Worm (Caenorhabditis elegans) whole organism, L1 larva: ENCODE measurements around the gene ZC504.1.

Source experiments
- Y116A8C.19 ChIP-seq: sonication (generic microtip); optimal IDR thresholded peaks from 2 replicates; lab custom pipeline; 2016; ENCODE audit warnings: missing compliant biosample characterization, missing genetic modification characterization, borderline replicate concordance
- alr-1 ChIP-seq: fragments of 200-800 bp; sonication (Bioruptor generic); optimal IDR thresholded peaks from 2 replicates; lab custom pipeline; 2018; ENCODE audit warnings: borderline replicate concordance, mild to moderate bottlenecking, missing genetic modification characterization, missing compliant biosample characterization
- aly-2 ChIP-seq: fragments of 150-350 bp; optimal IDR thresholded peaks from 2 replicates; lab custom pipeline; 2014; ENCODE audit warnings: missing biosample characterization, missing genetic modification characterization
- ama-1 ChIP-seq: fragments of 150-350 bp; optimal IDR thresholded peaks from 2 replicates; lab custom pipeline; 2014
- blmp-1 ChIP-seq: fragments of 150-350 bp; optimal IDR thresholded peaks from 2 replicates; lab custom pipeline; 2014; ENCODE audit warnings: missing biosample characterization, missing genetic modification characterization
- ceh-88 ChIP-seq: fragments of 200-800 bp; sonication (Bioruptor generic); IDR thresholded peaks from 2 replicates; pipeline ENCODE4 v1.3.6; 2022; ENCODE audit warnings: missing genetic modification characterization, missing compliant biosample characterization
- ceh-90 ChIP-seq: sonication (generic microtip); optimal IDR thresholded peaks from 2 replicates; lab custom pipeline; 2016; ENCODE audit warnings: missing genetic modification characterization, missing compliant biosample characterization
- ces-1 ChIP-seq: fragments of 150-350 bp; optimal IDR thresholded peaks from 2 replicates; lab custom pipeline; 2014; ENCODE audit warnings: missing biosample characterization, missing genetic modification reagents, missing genetic modification characterization
- dpl-1 ChIP-seq, 3 experiments: fragments of 150-350 bp in 2 of 3; sonication (generic microtip) in 1 of 3; optimal IDR thresholded peaks; 2 replicates each; lab custom pipeline; 2014 to 2017; ENCODE audit warnings: missing biosample characterization in 3 of 3, missing genetic modification characterization in 3 of 3, missing genetic modification reagents in 3 of 3
- efl-1 ChIP-seq, 4 experiments: fragments of 150-350 bp; optimal IDR thresholded peaks in 3 of 4; peaks in 1 of 4; 1 replicate in 1 of 4; 2 replicates in 3 of 4; lab custom pipeline; 2014; ENCODE audit warnings: missing biosample characterization in 2 of 4, missing genetic modification characterization in 2 of 4, missing genetic modification reagents in 2 of 4
- egl-13 ChIP-seq: sonication (generic microtip); optimal IDR thresholded peaks from 2 replicates; lab custom pipeline; 2016; ENCODE audit warnings: missing genotype, missing genetic modification reagents, missing genetic modification characterization, missing compliant biosample characterization
- egl-27 ChIP-seq, 2 experiments: fragments of 150-350 bp in 1 of 2; sonication (generic microtip); optimal IDR thresholded peaks; 3 replicates each; lab custom pipeline; 2017 to 2018; ENCODE audit warnings: missing biosample characterization in 2 of 2, missing genetic modification characterization in 2 of 2, missing genetic modification reagents in 2 of 2
- elt-2 ChIP-seq: sonication (generic microtip); optimal IDR thresholded peaks from 2 replicates; lab custom pipeline; 2016; ENCODE audit warnings: missing genetic modification characterization, mild to moderate bottlenecking, inconsistent platforms, missing compliant biosample characterization, missing genetic modification reagents
- elt-3 ChIP-seq, 6 experiments: fragments of 150-350 bp in 1 of 6; sonication (generic microtip); optimal IDR thresholded peaks; 2 replicates each; lab custom pipeline; 2017 to 2018; ENCODE audit warnings: missing biosample characterization in 6 of 6, missing genetic modification characterization in 6 of 6, inconsistent platforms in 1 of 6
- fkh-10 ChIP-seq: sonication (generic microtip); optimal IDR thresholded peaks from 2 replicates; lab custom pipeline; 2017; ENCODE audit warnings: missing biosample characterization, missing genetic modification reagents, missing genetic modification characterization
- fkh-4 ChIP-seq: sonication (generic microtip); optimal IDR thresholded peaks from 2 replicates; lab custom pipeline; 2016; ENCODE audit warnings: missing compliant biosample characterization, missing genetic modification characterization, borderline replicate concordance
- fkh-8 ChIP-seq: sonication (generic microtip); optimal IDR thresholded peaks from 2 replicates; lab custom pipeline; 2016; ENCODE audit warnings: mild to moderate bottlenecking, missing genetic modification characterization, missing compliant biosample characterization
- fos-1 ChIP-seq: fragments of 150-350 bp; optimal IDR thresholded peaks from 2 replicates; lab custom pipeline; 2014; ENCODE audit warnings: missing biosample characterization, missing genetic modification characterization
- hpl-2 ChIP-seq: fragments of 150-350 bp; optimal IDR thresholded peaks from 2 replicates; lab custom pipeline; 2014; ENCODE audit warnings: missing biosample characterization, missing genetic modification reagents, missing genetic modification characterization
- irx-1 ChIP-seq: sonication (generic microtip); optimal IDR thresholded peaks from 2 replicates; lab custom pipeline; 2016; ENCODE audit warnings: missing genetic modification characterization, missing compliant biosample characterization
- lin-14 ChIP-seq: fragments of 200-800 bp; sonication (Bioruptor generic); optimal IDR thresholded peaks from 2 replicates; lab custom pipeline; 2018; ENCODE audit warnings: mild to moderate bottlenecking, missing genetic modification characterization, moderate library complexity, missing compliant biosample characterization
- lir-3 ChIP-seq: sonication (generic microtip); optimal IDR thresholded peaks from 2 replicates; lab custom pipeline; 2016; ENCODE audit warnings: mild to moderate bottlenecking, missing genetic modification characterization, moderate library complexity, missing compliant biosample characterization; ENCODE audit not compliant: poor library complexity
- nhr-12 ChIP-seq: sonication (generic microtip); optimal IDR thresholded peaks from 2 replicates; lab custom pipeline; 2017; ENCODE audit warnings: missing biosample characterization, missing genetic modification characterization
- nhr-20 ChIP-seq: sonication (generic microtip); optimal IDR thresholded peaks from 2 replicates; lab custom pipeline; 2016; ENCODE audit warnings: mild to moderate bottlenecking, missing genetic modification characterization, missing compliant biosample characterization
- nhr-237 ChIP-seq: fragments of 150-350 bp; optimal IDR thresholded peaks from 2 replicates; lab custom pipeline; 2014; ENCODE audit warnings: missing biosample characterization, missing genetic modification characterization
- nhr-71 ChIP-seq: sonication (generic microtip); optimal IDR thresholded peaks from 2 replicates; lab custom pipeline; 2016; ENCODE audit warnings: mild to moderate bottlenecking, missing genetic modification characterization, moderate library complexity, missing compliant biosample characterization
- nhr-84 ChIP-seq: sonication (generic microtip); optimal IDR thresholded peaks from 2 replicates; lab custom pipeline; 2017; ENCODE audit warnings: missing biosample characterization, missing genetic modification characterization
- nhr-85 ChIP-seq: sonication (generic microtip); peaks from one replicate; lab custom pipeline; 2016; ENCODE audit warnings: missing genetic modification characterization, inconsistent platforms, missing compliant biosample characterization
- nhr-90 ChIP-seq: sonication (generic microtip); optimal IDR thresholded peaks from 2 replicates; lab custom pipeline; 2016; ENCODE audit warnings: mild to moderate bottlenecking, missing genetic modification characterization, missing compliant biosample characterization; ENCODE audit not compliant: poor library complexity
- pax-3 ChIP-seq: fragments of 200-800 bp; sonication (Bioruptor generic); optimal IDR thresholded peaks from 2 replicates; lab custom pipeline; 2018; ENCODE audit warnings: mild to moderate bottlenecking, missing genetic modification characterization, moderate library complexity, missing compliant biosample characterization
- pqm-1 ChIP-seq: sonication (generic microtip); optimal IDR thresholded peaks from 3 replicates; lab custom pipeline; 2017; ENCODE audit warnings: missing biosample characterization, missing genetic modification characterization
- snpc-4 ChIP-seq: fragments of 150-350 bp; optimal IDR thresholded peaks from 2 replicates; lab custom pipeline; 2014; ENCODE audit warnings: missing biosample characterization, missing genetic modification characterization
- snu-23 ChIP-seq: sonication (generic microtip); optimal IDR thresholded peaks from 2 replicates; lab custom pipeline; 2016; ENCODE audit warnings: missing genetic modification characterization, missing compliant biosample characterization
- sox-4 ChIP-seq: sonication (generic microtip); optimal IDR thresholded peaks from 2 replicates; lab custom pipeline; 2016; ENCODE audit warnings: missing genetic modification characterization, missing compliant biosample characterization
- tbx-2 ChIP-seq: sonication (generic microtip); optimal IDR thresholded peaks from 2 replicates; lab custom pipeline; 2016; ENCODE audit warnings: missing genetic modification characterization, missing compliant biosample characterization
- tlp-1 ChIP-seq: fragments of 150-350 bp; optimal IDR thresholded peaks from 2 replicates; lab custom pipeline; 2014; ENCODE audit warnings: missing biosample characterization, missing genetic modification characterization
- unc-130 ChIP-seq: fragments of 150-350 bp; optimal IDR thresholded peaks from 2 replicates; lab custom pipeline; 2017; ENCODE audit warnings: missing biosample characterization, missing genetic modification characterization, inconsistent platforms
- unc-30 ChIP-seq: sonication (generic microtip); optimal IDR thresholded peaks from 2 replicates; lab custom pipeline; 2017; ENCODE audit warnings: missing biosample characterization, missing genetic modification characterization
- unc-86 ChIP-seq: sonication (generic microtip); optimal IDR thresholded peaks from 2 replicates; lab custom pipeline; 2016; ENCODE audit warnings: missing genetic modification characterization, missing compliant biosample characterization
- vab-15 ChIP-seq: sonication (generic microtip); optimal IDR thresholded peaks from 2 replicates; lab custom pipeline; 2017; ENCODE audit warnings: missing genotype, mild to moderate bottlenecking, missing genetic modification characterization, missing compliant biosample characterization
- xbp-1 ChIP-seq: sonication (generic microtip); optimal IDR thresholded peaks from 2 replicates; lab custom pipeline; 2016; ENCODE audit warnings: missing genetic modification characterization, missing compliant biosample characterization
- ztf-11 ChIP-seq, 2 experiments: sonication (generic microtip); optimal IDR thresholded peaks; 2 replicates each; lab custom pipeline; 2016 to 2017; ENCODE audit warnings: missing genetic modification characterization in 2 of 2, missing biosample characterization in 1 of 2, missing compliant biosample characterization in 1 of 2

The ZC504.1 gene

DNA sequence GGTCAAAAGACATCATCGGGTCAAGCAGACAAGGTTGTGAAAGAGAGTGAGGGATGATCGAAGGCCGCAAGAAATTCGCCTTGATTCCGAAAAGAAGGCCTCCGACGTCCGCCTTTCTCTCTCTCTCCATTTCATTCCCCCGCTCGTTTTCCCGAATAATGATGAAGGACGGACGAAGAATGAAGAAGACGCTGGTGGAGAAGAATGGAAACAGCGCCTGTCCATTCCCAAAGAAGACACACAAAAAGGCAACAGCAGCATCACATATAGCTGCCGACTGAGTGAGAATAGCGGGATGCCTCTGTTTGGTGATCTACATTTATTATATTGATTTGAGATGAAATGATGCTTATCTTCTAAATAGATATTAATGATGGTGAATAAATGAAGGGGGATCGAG lies 22.3 kb downstream of the ZC504.1 start (continued):
- TF ChIP-seq egl-27 (tag; optimal IDR thresholded peaks at IDR 0.05; lab: Kevin White, UChicago): no peak
- TF ChIP-seq nhr-237 (tag; lab: Kevin White, UChicago): no peak
- peak in 1 of 6 experiments; percentile 35 for TF ChIP-seq elt-3 (tag; optimal IDR thresholded peaks at IDR 0.05; lab: Kevin White, UChicago)
- no peak for TF ChIP-seq vab-15
- no peak for TF ChIP-seq alr-1 (tag; lab: Kevin White, UChicago)
- TF ChIP-seq nhr-90: no peak
- no peak for TF ChIP-seq sox-4 (tag; lab: Kevin White, UChicago)
- no peak for TF ChIP-seq hpl-2 (GFP tag; lab: Kevin White, UChicago)
- TF ChIP-seq fkh-4 (tag; lab: Kevin White, UChicago): no peak
- TF ChIP-seq fkh-10 (GFP tag; lab: Kevin White, UChicago): no peak
- no peak for TF ChIP-seq fos-1 (tag; lab: Kevin White, UChicago)
- no peak for TF ChIP-seq fkh-8
- TF ChIP-seq nhr-71 (tag; lab: Kevin White, UChicago): no peak
- TF ChIP-seq irx-1: no peak

DNA sequence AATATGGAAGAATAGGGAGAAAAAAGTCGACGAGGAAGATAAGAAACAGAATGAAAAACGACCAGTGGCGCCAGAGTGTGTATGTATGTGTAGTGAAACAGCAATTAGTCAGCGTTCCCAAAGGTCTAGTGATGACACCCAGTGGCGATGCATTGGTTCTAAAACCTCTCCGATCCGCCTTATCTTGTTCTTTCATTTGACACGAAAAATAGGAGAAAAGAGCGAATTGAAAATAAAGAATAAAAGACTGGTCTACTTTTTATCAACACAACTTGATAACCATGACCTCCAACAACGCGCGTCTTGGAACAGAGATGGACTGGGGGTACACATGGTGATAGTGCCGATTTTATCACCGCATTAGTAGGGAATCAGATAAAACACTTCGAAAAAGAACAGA lies 23.9 kb downstream of the ZC504.1 start:
- TF ChIP-seq lin-14 (GFP tag; lab: Kevin White, UChicago): peak; percentile 60
- no peak for TF ChIP-seq ces-1 (GFP tag; lab: Kevin White, UChicago)
- peak; percentile 18 for TF ChIP-seq nhr-20 (tag; lab: Kevin White, UChicago)
- TF ChIP-seq elt-3 (tag; optimal IDR thresholded peaks at IDR 0.05; lab: Kevin White, UChicago): peak in 4 of 6 experiments; percentile 32 to 90 (median 71)
- peak; percentile 82 for TF ChIP-seq elt-2 (tag; lab: Kevin White, UChicago)
- no peak for TF ChIP-seq efl-1 (optimal IDR thresholded peaks at IDR 0.05; lab: Kevin White, UChicago)
- no peak for TF ChIP-seq efl-1 (GFP tag; optimal IDR thresholded peaks at IDR 0.05 in 1 of 2; lab: Kevin White, UChicago)
- peak; percentile 10 for TF ChIP-seq nhr-90
- peak; percentile 85 for TF ChIP-seq blmp-1 (tag; lab: Kevin White, UChicago)
- TF ChIP-seq unc-130 (tag; lab: Kevin White, UChicago): peak; percentile 11
- TF ChIP-seq, all 84 proteins: peak for 7

DNA sequence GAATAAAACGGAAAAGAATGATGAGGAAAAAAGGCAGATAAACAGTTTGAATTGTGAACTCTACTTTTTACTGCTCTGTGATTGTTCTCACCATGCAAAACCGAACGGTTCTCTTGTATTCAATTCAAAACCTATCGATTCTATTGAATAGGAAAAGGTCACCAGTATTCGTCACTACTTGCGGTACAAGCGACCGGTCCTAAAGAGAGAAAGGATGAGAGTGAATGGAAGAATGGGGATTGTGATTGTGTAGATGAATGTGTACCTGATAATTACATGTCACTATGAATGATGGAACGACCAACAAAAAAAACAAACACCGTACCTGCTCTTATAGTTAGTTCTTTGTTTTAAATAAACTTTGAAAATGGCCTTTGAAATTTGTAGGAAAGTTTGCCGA lies 25.8 kb downstream of the ZC504.1 start:
- peak; percentile 91 for TF ChIP-seq blmp-1 (tag; lab: Kevin White, UChicago)
- no peak for TF ChIP-seq hpl-2 (GFP tag; lab: Kevin White, UChicago)
- TF ChIP-seq efl-1 (optimal IDR thresholded peaks at IDR 0.05; lab: Kevin White, UChicago): no peak
- peak in 1 of 2 experiments; percentile 43 for TF ChIP-seq efl-1 (GFP tag; optimal IDR thresholded peaks at IDR 0.05 in 1 of 2; lab: Kevin White, UChicago)

DNA sequence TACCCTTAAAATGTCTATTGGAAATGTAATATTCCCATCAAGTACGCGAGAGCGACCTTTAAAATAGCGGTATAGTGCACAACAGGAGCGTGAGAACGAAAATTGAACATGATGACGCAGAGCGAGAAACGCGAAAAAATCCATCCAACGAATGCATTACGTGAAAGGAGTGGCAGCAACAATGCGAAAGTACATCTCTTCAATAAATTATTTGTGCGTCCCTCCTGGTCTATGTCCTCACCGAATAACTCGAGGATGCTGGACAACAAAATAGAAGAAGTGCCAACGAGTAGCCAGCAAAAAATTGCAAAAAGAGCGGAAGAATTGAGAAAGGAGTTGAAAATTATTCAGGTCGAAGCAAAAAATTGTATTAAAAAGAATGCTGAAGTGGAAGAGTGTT lies 26.9 kb downstream of the ZC504.1 start:
- TF ChIP-seq blmp-1 (tag; lab: Kevin White, UChicago): peak; percentile 35
- no peak for TF ChIP-seq fkh-8
- TF ChIP-seq fkh-10 (GFP tag; lab: Kevin White, UChicago): peak; percentile 9
- TF ChIP-seq lin-14 (GFP tag; lab: Kevin White, UChicago): peak; percentile 57
- peak; percentile 30 for TF ChIP-seq unc-86 (tag; lab: Kevin White, UChicago)
- TF ChIP-seq nhr-85 (tag; lab: Kevin White, UChicago): peak; percentile 52
- TF ChIP-seq fkh-4 (tag; lab: Kevin White, UChicago): no peak

DNA sequence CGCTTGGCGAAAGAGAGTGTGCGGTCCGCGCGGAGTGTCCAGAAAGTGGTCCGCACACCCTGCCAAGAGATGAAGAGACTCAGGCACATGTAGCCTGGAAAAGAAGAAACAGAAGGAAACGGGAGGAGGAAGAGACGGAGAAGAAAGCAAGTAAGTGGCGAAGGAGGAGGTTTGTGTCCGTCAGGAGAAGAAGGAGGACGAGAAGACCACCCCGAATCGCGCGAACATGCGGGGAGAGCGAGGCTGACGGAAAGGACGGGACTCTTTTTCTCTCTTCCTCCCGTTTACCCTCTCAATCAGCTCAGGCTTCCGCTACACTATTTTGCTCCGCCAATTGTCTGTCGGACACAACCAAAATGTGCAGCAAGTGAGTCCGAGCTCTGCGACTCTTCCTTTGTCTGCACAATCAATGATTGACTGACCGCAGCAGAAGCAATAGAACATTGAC lies 28.6 kb downstream of the ZC504.1 start:
- peak; percentile 63 for TF ChIP-seq snu-23 (GFP tag; lab: Kevin White, UChicago)
- peak; percentile 97 for TF ChIP-seq lin-14 (GFP tag; lab: Kevin White, UChicago)
- TF ChIP-seq xbp-1 (tag; lab: Kevin White, UChicago): peak; percentile 53
- TF ChIP-seq nhr-237 (tag; lab: Kevin White, UChicago): no peak
- no peak for TF ChIP-seq snpc-4 (tag; lab: Kevin White, UChicago)
- no peak for TF ChIP-seq tlp-1
- no peak for TF ChIP-seq ceh-90 (tag; lab: Kevin White, UChicago)
- TF ChIP-seq tbx-2: peak; percentile 73
- no peak for TF ChIP-seq aly-2 (tag; lab: Kevin White, UChicago)
- no peak for TF ChIP-seq alr-1 (tag; lab: Kevin White, UChicago)
- TF ChIP-seq lir-3: peak; percentile 89
- TF ChIP-seq dpl-1 (GFP tag; optimal IDR thresholded peaks at IDR 0.05; lab: Kevin White, UChicago): no peak
- TF ChIP-seq pax-3 (tag; lab: Kevin White, UChicago): peak; percentile 40
- no peak for TF ChIP-seq elt-3 (tag; optimal IDR thresholded peaks at IDR 0.05; lab: Kevin White, UChicago)
- peak; percentile 15 for TF ChIP-seq nhr-12 (tag; lab: Kevin White, UChicago)
- TF ChIP-seq ceh-88 (GFP tag; lab: Robert Waterston, UW): no peak
- TF ChIP-seq pqm-1 (tag; lab: Kevin White, UChicago): no peak
- TF ChIP-seq egl-13 (tag; lab: Kevin White, UChicago): peak; percentile 3
- no peak for TF ChIP-seq ztf-11 (tag; optimal IDR thresholded peaks at IDR 0.05; lab: Kevin White, UChicago)
- TF ChIP-seq Y116A8C.19 (tag; lab: Kevin White, UChicago): no peak
- peak; percentile 89 for TF ChIP-seq fkh-8
- TF ChIP-seq nhr-84 (tag; lab: Kevin White, UChicago): no peak
- no peak for TF ChIP-seq unc-30
- no peak for TF ChIP-seq ama-1
